Fruit fly (Drosophila melanogaster) whole organism, embryonic: ENCODE results near the gene CG5781.

ENCODE experiments used
- Abd-B ChIP-seq: fragments of 200-800 bp; sonication (Bioruptor generic); optimal IDR thresholded peaks from 2 replicates; lab custom pipeline; 2018; ENCODE audit warnings: missing biosample characterization, mild to moderate bottlenecking, missing genetic modification characterization, moderate library complexity
- Antp ChIP-seq: fragments of 200-800 bp; sonication (Bioruptor generic); optimal IDR thresholded peaks from 3 replicates; lab custom pipeline; 2016; ENCODE audit warnings: missing biosample characterization, missing genetic modification characterization
- Bteb2 ChIP-seq: fragments of 200-800 bp; sonication (Bioruptor generic); optimal IDR thresholded peaks from 2 replicates; lab custom pipeline; 2016; ENCODE audit warnings: missing biosample characterization, missing genetic modification characterization
- CG10321 ChIP-seq: fragments of 200-800 bp; sonication (Bioruptor generic); IDR thresholded peaks from 2 replicates; pipeline ENCODE4 v1.3.6; 2022; ENCODE audit warnings: missing biosample characterization, missing genetic modification characterization
- CG10462 ChIP-seq: fragments of 200-800 bp; sonication (Bioruptor generic); optimal IDR thresholded peaks from 2 replicates; lab custom pipeline; 2016; ENCODE audit warnings: missing biosample characterization, missing genetic modification characterization
- CG11085 ChIP-seq: fragments of 200-800 bp; sonication (Bioruptor generic); IDR thresholded peaks from 2 replicates; pipeline ENCODE4 v1.3.6; 2022; ENCODE audit warnings: missing biosample characterization, missing genetic modification characterization
- CG12299 ChIP-seq: fragments of 200-800 bp; sonication (Bioruptor generic); optimal IDR thresholded peaks from 2 replicates; lab custom pipeline; 2018; ENCODE audit warnings: missing biosample characterization, mild to moderate bottlenecking, missing genetic modification characterization
- CG13894 ChIP-seq: fragments of 200-800 bp; sonication (Bioruptor generic); optimal IDR thresholded peaks from 3 replicates; lab custom pipeline; 2018; ENCODE audit warnings: missing biosample characterization, mild to moderate bottlenecking, missing genetic modification characterization, moderate library complexity
- CG15479 ChIP-seq: fragments of 200-800 bp; sonication (Bioruptor generic); optimal IDR thresholded peaks from 3 replicates; lab custom pipeline; 2019; ENCODE audit warnings: missing biosample characterization, mild to moderate bottlenecking, missing genetic modification characterization, moderate library complexity
- CG17568 ChIP-seq: fragments of 200-800 bp; sonication (Bioruptor generic); optimal IDR thresholded peaks from 2 replicates; lab custom pipeline; 2018; ENCODE audit warnings: missing biosample characterization, mild to moderate bottlenecking, missing genetic modification characterization, moderate library complexity
- CG31441 ChIP-seq: fragments of 200-800 bp; sonication (Bioruptor generic); IDR thresholded peaks from 2 replicates; pipeline ENCODE4 v1.3.6; 2022; ENCODE audit warnings: missing biosample characterization, missing genetic modification characterization
- CG32772 ChIP-seq: fragments of 200-800 bp; sonication (Bioruptor generic); IDR thresholded peaks from 2 replicates; pipeline ENCODE4 v1.3.6; 2022; ENCODE audit warnings: missing biosample characterization, missing genetic modification characterization
- CG3407 ChIP-seq: fragments of 200-800 bp; sonication (Bioruptor generic); optimal IDR thresholded peaks from 2 replicates; lab custom pipeline; 2018; ENCODE audit warnings: missing biosample characterization, mild to moderate bottlenecking, missing genetic modification characterization
- CG42726 ChIP-seq: fragments of 200-800 bp; sonication (Bioruptor generic); IDR thresholded peaks from 2 replicates; pipeline ENCODE4 v1.3.6; 2022; ENCODE audit warnings: missing biosample characterization, missing genetic modification characterization; ENCODE audit not compliant: partially characterized antibody
- CG43689 ChIP-seq: fragments of 200-800 bp; sonication (Bioruptor generic); IDR thresholded peaks from 2 replicates; pipeline ENCODE4 v1.3.6; 2022; ENCODE audit warnings: missing biosample characterization, missing genetic modification characterization
- CG6683 ChIP-seq: fragments of 200-800 bp; sonication (Bioruptor generic); optimal IDR thresholded peaks from 2 replicates; lab custom pipeline; 2017; ENCODE audit warnings: missing biosample characterization, mild to moderate bottlenecking, missing genetic modification characterization, missing genetic modification reagents
- CG6765 ChIP-seq: fragments of 200-800 bp; sonication (Bioruptor generic); optimal IDR thresholded peaks from 3 replicates; lab custom pipeline; 2017; ENCODE audit warnings: missing biosample characterization, mild to moderate bottlenecking, missing genetic modification characterization
- CG7745 ChIP-seq: fragments of 200-800 bp; sonication (Bioruptor generic); optimal IDR thresholded peaks from 2 replicates; lab custom pipeline; 2018; ENCODE audit warnings: missing biosample characterization, mild to moderate bottlenecking, missing genetic modification characterization, moderate library complexity
- CG8290 ChIP-seq, 3 experiments: fragments of 200-800 bp; sonication (Bioruptor generic); optimal IDR thresholded peaks; 2 replicates each; lab custom pipeline; 2016 to 2019; ENCODE audit warnings: missing biosample characterization in 3 of 3, missing genetic modification characterization in 3 of 3, mild to moderate bottlenecking in 2 of 3, moderate library complexity in 1 of 3
- CG9797 ChIP-seq: fragments of 200-800 bp; sonication (Bioruptor generic); optimal IDR thresholded peaks from 3 replicates; lab custom pipeline; 2018; ENCODE audit warnings: missing biosample characterization, mild to moderate bottlenecking, missing genetic modification characterization
- CG9817 ChIP-seq: fragments of 200-800 bp; sonication (Bioruptor generic); optimal IDR thresholded peaks from 2 replicates; lab custom pipeline; 2018; ENCODE audit warnings: missing biosample characterization, mild to moderate bottlenecking, missing genetic modification characterization, moderate library complexity
- Dfd ChIP-seq, 2 experiments: fragments of >200 bp; optimal IDR thresholded peaks; 2 replicates each; lab custom pipeline; 2017; ENCODE audit warnings: missing biosample characterization in 2 of 2, missing genetic modification characterization in 2 of 2
- Dip3 ChIP-seq: fragments of 200-800 bp; sonication (Bioruptor generic); optimal IDR thresholded peaks from 3 replicates; lab custom pipeline; 2016; ENCODE audit warnings: missing biosample characterization, missing genetic modification characterization
- Dref ChIP-seq: fragments of 200-800 bp; sonication (Bioruptor generic); IDR thresholded peaks from 2 replicates; pipeline ENCODE4 v1.3.6; 2022; ENCODE audit warnings: missing biosample characterization, missing genetic modification characterization
- Drgx ChIP-seq: fragments of 200-800 bp; sonication (Bioruptor generic); IDR thresholded peaks from 2 replicates; pipeline ENCODE4 v1.3.6; 2022; ENCODE audit warnings: missing biosample characterization, missing genetic modification characterization
- Fer2 ChIP-seq: fragments of 200-800 bp; sonication (Bioruptor generic); optimal IDR thresholded peaks from 2 replicates; lab custom pipeline; 2018; ENCODE audit warnings: missing biosample characterization, mild to moderate bottlenecking, missing genetic modification characterization, moderate library complexity
- Max ChIP-seq: fragments of 200-800 bp; sonication (Bioruptor generic); optimal IDR thresholded peaks from 2 replicates; lab custom pipeline; 2016; ENCODE audit warnings: missing biosample characterization, mild to moderate bottlenecking, missing genetic modification characterization
- Neu2 ChIP-seq: fragments of 200-800 bp; sonication (Bioruptor generic); optimal IDR thresholded peaks from 3 replicates; lab custom pipeline; 2016; ENCODE audit warnings: missing biosample characterization, missing genetic modification characterization, borderline replicate concordance
- Nf-YC ChIP-seq: fragments of 200-800 bp; optimal IDR thresholded peaks from 3 replicates; lab custom pipeline; 2019; ENCODE audit warnings: missing biosample characterization, mild to moderate bottlenecking, missing genetic modification characterization, moderate library complexity
- Sox100B ChIP-seq: fragments of 200-800 bp; sonication (Bioruptor generic); optimal IDR thresholded peaks from 3 replicates; lab custom pipeline; 2018; ENCODE audit warnings: missing biosample characterization, mild to moderate bottlenecking, missing genetic modification characterization
- ac ChIP-seq: fragments of 200-800 bp; sonication (Bioruptor generic); optimal IDR thresholded peaks from 3 replicates; lab custom pipeline; 2017; ENCODE audit warnings: missing biosample characterization, mild to moderate bottlenecking, missing genetic modification characterization
- ap ChIP-seq: fragments of 200-800 bp; sonication (Bioruptor generic); IDR thresholded peaks from 2 replicates; pipeline ENCODE4 v1.3.6; 2022; ENCODE audit warnings: missing biosample characterization, missing genetic modification characterization
- cad ChIP-seq: fragments of >200 bp; optimal IDR thresholded peaks from 2 replicates; lab custom pipeline; 2017; ENCODE audit warnings: missing biosample characterization, missing genetic modification characterization
- crol ChIP-seq: fragments of 200-800 bp; sonication (Bioruptor generic); IDR thresholded peaks from 2 replicates; pipeline ENCODE4 v1.3.6; 2022; ENCODE audit warnings: missing biosample characterization, missing genetic modification characterization
- da ChIP-seq: fragments of 200-800 bp; sonication (Bioruptor generic); optimal IDR thresholded peaks from 2 replicates; lab custom pipeline; 2016; ENCODE audit warnings: missing biosample characterization, missing genetic modification characterization
- dimm ChIP-seq: fragments of 200-800 bp; sonication (Bioruptor generic); IDR thresholded peaks from 2 replicates; pipeline ENCODE4 v1.3.6; 2022; ENCODE audit warnings: missing biosample characterization, missing genetic modification characterization
- dm ChIP-seq: fragments of 200-800 bp; sonication (Bioruptor generic); optimal IDR thresholded peaks from 3 replicates; lab custom pipeline; 2016; ENCODE audit warnings: missing biosample characterization, missing genetic modification characterization
- dysf ChIP-seq: fragments of 200-800 bp; sonication (Bioruptor generic); IDR thresholded peaks from 3 replicates; pipeline ENCODE4 v1.3.6; 2022; ENCODE audit warnings: missing biosample characterization, missing genetic modification characterization
- fd102C ChIP-seq: fragments of 200-800 bp; sonication (Bioruptor generic); optimal IDR thresholded peaks from 2 replicates; lab custom pipeline; 2018; ENCODE audit warnings: missing biosample characterization, mild to moderate bottlenecking, missing genetic modification characterization, moderate library complexity
- mam ChIP-seq: fragments of 200-800 bp; sonication (Bioruptor generic); optimal IDR thresholded peaks from 3 replicates; lab custom pipeline; 2016; ENCODE audit warnings: missing biosample characterization, missing genetic modification characterization
- rib ChIP-seq: fragments of 200-800 bp; sonication (Bioruptor generic); IDR thresholded peaks from 2 replicates; pipeline ENCODE4 v1.3.6; 2022; ENCODE audit warnings: missing biosample characterization, missing genetic modification characterization
- scrt ChIP-seq: fragments of 200-800 bp; sonication (Bioruptor generic); optimal IDR thresholded peaks from 2 replicates; lab custom pipeline; 2018; ENCODE audit warnings: missing biosample characterization, mild to moderate bottlenecking, missing genetic modification characterization, moderate library complexity
- sim ChIP-seq: fragments of 200-800 bp; sonication (Bioruptor generic); IDR thresholded peaks from 2 replicates; pipeline ENCODE4 v1.3.6; 2022; ENCODE audit warnings: missing biosample characterization, missing genetic modification characterization
- stwl ChIP-seq: fragments of 200-800 bp; sonication (Bioruptor generic); optimal IDR thresholded peaks from 3 replicates; lab custom pipeline; 2018; ENCODE audit warnings: missing biosample characterization, mild to moderate bottlenecking, missing genetic modification characterization, moderate library complexity
- tgo ChIP-seq: fragments of 200-800 bp; sonication (Bioruptor generic); IDR thresholded peaks from 3 replicates; pipeline ENCODE4 v1.3.6; 2022; ENCODE audit warnings: missing biosample characterization, missing genetic modification characterization
- trh ChIP-seq: fragments of 200-800 bp; sonication (Bioruptor generic); optimal IDR thresholded peaks from 2 replicates; lab custom pipeline; 2016; ENCODE audit warnings: missing biosample characterization, missing genetic modification characterization
- tup ChIP-seq: fragments of 200-800 bp; sonication (Bioruptor generic); optimal IDR thresholded peaks from 2 replicates; lab custom pipeline; 2016; ENCODE audit warnings: missing biosample characterization, mild to moderate bottlenecking, missing genetic modification characterization, moderate library complexity
- usp ChIP-seq: fragments of >200 bp; optimal IDR thresholded peaks from 2 replicates; lab custom pipeline; 2017; ENCODE audit warnings: missing biosample characterization, missing genetic modification characterization
- z ChIP-seq: fragments of 200-800 bp; sonication (Bioruptor generic); IDR thresholded peaks from 3 replicates; pipeline ENCODE4 v1.3.6; 2022; ENCODE audit warnings: missing biosample characterization, missing genetic modification characterization
- zfh2 ChIP-seq: fragments of 200-800 bp; sonication (Bioruptor generic); optimal IDR thresholded peaks from 2 replicates; lab custom pipeline; 2016; ENCODE audit warnings: missing biosample characterization, missing genetic modification characterization

Gene CG5781

dm6 chr2L:12721794-12722315, 24.7 kb upstream of the CG5781 start, which contains the start of gene Pih1D1 (continued):
- TF ChIP-seq Dref (GFP tag; lab: Robert Waterston, UW) (peak; percentile 31; the same call in 1 of the 2 replicates), scrt (GFP tag; lab: Kevin White, UChicago) (peak; percentile 83), CG3407 (GFP tag; lab: Kevin White, UChicago) (peak; percentile 82), CG12299 (tag; lab: Kevin White, UChicago) (peak; percentile 79), CG42726 (GFP tag; lab: Robert Waterston, UW) (no peak), Max (peak; percentile 94), CG8290 (GFP tag; optimal IDR thresholded peaks at IDR 0.05; lab: Kevin White, UChicago) (peak; percentile 89), CG8290 (tag; optimal IDR thresholded peaks at IDR 0.05; lab: Kevin White, UChicago) (peak in 1 of 2 experiments; percentile 68), z (0 out of 3 replicates have a peak, but pooled peaks have one; percentile 36), CG17568 (GFP tag; lab: Kevin White, UChicago) (no peak), CG31441 (GFP tag; lab: Robert Waterston, UW) (no peak; the same call in 1 of the 2 replicates), CG43689 (GFP tag; lab: Robert Waterston, UW) (peak; percentile 90), Sox100B (GFP tag; lab: Kevin White, UChicago) (peak; percentile 94), Nf-YC (no peak), mam (GFP tag; lab: Kevin White, UChicago) (peak; percentile 96), ac (GFP tag; lab: Kevin White, UChicago) (peak; percentile 7), Neu2 (GFP tag; lab: Kevin White, UChicago) (peak; percentile 44), da (GFP tag; lab: Kevin White, UChicago) (peak; percentile 80), dimm (GFP tag; lab: Robert Waterston, UW) (peak; percentile 86), tgo (GFP tag; lab: Robert Waterston, UW) (peak; percentile 97), ap (GFP tag; lab: Robert Waterston, UW) (peak; percentile 91), zfh2 (GFP tag; lab: Kevin White, UChicago) (peak; percentile 95), CG9797 (GFP tag; lab: Kevin White, UChicago) (peak; percentile 82), CG6683 (peak; percentile 80), Fer2 (tag; lab: Kevin White, UChicago) (peak; percentile 93), CG7745 (no peak), Drgx (GFP tag; lab: Robert Waterston, UW) (peak; percentile 92), Dip3 (peak; percentile 94), crol (GFP tag; lab: Robert Waterston, UW) (no peak), CG11085 (GFP tag; lab: Robert Waterston, UW) (peak; percentile 92), CG13894 (tag; lab: Kevin White, UChicago) (peak; percentile 91), CG9817 (peak; percentile 97), CG10462 (GFP tag; lab: Kevin White, UChicago) (peak; percentile 90), stwl (tag; lab: Kevin White, UChicago) (peak; percentile 67), dysf (GFP tag; lab: Robert Waterston, UW) (peak; percentile 98), sim (GFP tag; lab: Robert Waterston, UW) (peak; percentile 89), usp (GFP tag; lab: Kevin White, UChicago) (no peak), Abd-B (GFP tag; lab: Kevin White, UChicago) (peak; percentile 97), CG32772 (GFP tag; lab: Robert Waterston, UW) (peak; percentile 95), fd102C (GFP tag; lab: Kevin White, UChicago) (peak; percentile 46), tup (GFP tag; lab: Kevin White, UChicago) (peak; percentile 79), Dfd (GFP tag; optimal IDR thresholded peaks at IDR 0.05; lab: Kevin White, UChicago) (peak in 1 of 2 experiments; percentile 93), CG10321 (GFP tag; lab: Robert Waterston, UW) (peak; percentile 73), Antp (GFP tag; lab: Kevin White, UChicago) (peak; percentile 83), cad (GFP tag; lab: Kevin White, UChicago) (no peak), CG6765 (GFP tag; lab: Kevin White, UChicago) (peak; percentile 91), CG15479 (GFP tag; lab: Kevin White, UChicago) (peak; percentile 7), dm (GFP tag; lab: Kevin White, UChicago) (peak; percentile 88), trh (GFP tag; lab: Kevin White, UChicago) (peak; percentile 90), Bteb2 (GFP tag; lab: Kevin White, UChicago) (peak; percentile 92), rib (peak; percentile 92)
